Fruit fly (Drosophila melanogaster) whole organism: ENCODE measurements around the gene PSMG1.

Experiments used
- CG8478 ChIP-seq: fragments of >200 bp; optimal IDR thresholded peaks from 2 replicates; lab custom pipeline; 2018; ENCODE audit warnings: inconsistent platforms
- EcR ChIP-seq, 2 experiments: fragments of >200 bp; optimal IDR thresholded peaks; 2 replicates each; lab custom pipeline; 2017; ENCODE audit warnings: missing biosample characterization in 2 of 2, missing genetic modification characterization in 2 of 2, missing genetic modification reagents in 2 of 2
- usp ChIP-seq: fragments of >200 bp; optimal IDR thresholded peaks from 2 replicates; lab custom pipeline; 2017; ENCODE audit warnings: missing biosample characterization, missing genetic modification characterization, mixed read lengths

DNA sequence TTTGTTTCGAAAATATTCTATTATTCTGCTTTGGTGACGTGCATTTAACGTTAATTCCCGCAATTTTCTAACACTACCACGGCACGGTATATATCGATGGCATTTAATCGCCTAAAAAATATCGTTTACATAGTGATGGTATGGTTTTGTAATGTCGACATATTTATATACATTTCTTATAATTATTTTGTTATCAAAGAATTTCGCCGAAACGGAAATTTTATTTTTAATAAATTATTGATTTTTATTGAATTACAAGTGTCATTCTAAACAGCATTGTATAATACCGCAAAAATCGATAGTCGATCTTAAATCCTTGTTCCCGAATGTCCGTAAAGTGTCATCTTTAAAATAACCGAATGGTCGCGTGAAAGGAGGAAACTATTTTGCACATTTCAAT is 30.3 kb upstream of the PSMG1 start, which contains the start of the genes Sec20 and dgrn:
- no peak for TF ChIP-seq CG8478 (lab: Kevin White, UChicago)
- TF ChIP-seq EcR (GFP tag; optimal IDR thresholded peaks at IDR 0.05; lab: Kevin White, UChicago), result no peak
- no peak for TF ChIP-seq usp (GFP tag; lab: Kevin White, UChicago)
